Worm (Caenorhabditis elegans): ENCODE measurements around the gene mcat-1.

The mcat-1 gene

ce11 chrII:91419-91818 lies at the start of gene mcat-1:
mcat-1 (minus strand) TSS chrII:91519.
- TF ChIP-seq zip-8 (tag; optimal IDR thresholded peaks at IDR 0.05) (peak; percentile 1), blmp-1 (tag; optimal IDR thresholded peaks at IDR 0.05) (no peak), mls-2 (tag; optimal IDR thresholded peaks at IDR 0.05) (no peak), elt-3 (tag; optimal IDR thresholded peaks at IDR 0.05) (no peak), mab-5 (tag; optimal IDR thresholded peaks at IDR 0.05) (no peak), flh-1 (GFP tag; optimal IDR thresholded peaks at IDR 0.05) (no peak), lin-32 (GFP tag; optimal IDR thresholded peaks at IDR 0.05) (no peak), nhr-12 (tag; optimal IDR thresholded peaks at IDR 0.05) (no peak)

DNA sequence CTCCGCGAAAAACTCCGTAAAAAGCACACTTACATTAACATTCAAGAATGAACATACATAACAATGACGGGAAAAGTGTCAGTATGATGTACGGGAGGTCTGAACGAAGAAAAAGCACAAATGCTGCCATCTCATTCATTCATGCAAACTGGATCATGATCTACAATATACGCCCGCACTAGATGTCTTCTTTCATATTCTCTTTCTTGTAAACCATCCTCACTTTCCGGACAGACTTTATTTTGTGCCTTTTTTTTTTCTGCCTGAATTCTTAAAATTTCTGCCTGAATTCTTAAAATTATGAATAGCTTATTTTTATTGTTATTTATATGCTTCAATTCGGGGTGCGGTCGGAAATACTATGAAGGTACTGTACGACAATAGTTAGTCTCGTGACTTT lies 43.8 kb upstream of the mcat-1 start, which contains the start of gene K10B4.1:
TSS of gene K10B4.1 (plus strand) at position 301 of the 400 bp plus-strand sequence.
- TF ChIP-seq pha-4 (tag; optimal IDR thresholded peaks at IDR 0.05) (no peak), nhr-2 (tag; optimal IDR thresholded peaks at IDR 0.05) (no peak), flh-1 (GFP tag; optimal IDR thresholded peaks at IDR 0.05) (no peak), hlh-1 (tag; optimal IDR thresholded peaks at IDR 0.05) (no peak), ztf-11 (tag; optimal IDR thresholded peaks at IDR 0.05) (no peak), ceh-39 (tag; optimal IDR thresholded peaks at IDR 0.05) (no peak), elt-3 (tag; optimal IDR thresholded peaks at IDR 0.05) (no peak), nhr-76 (tag; optimal IDR thresholded peaks at IDR 0.05) (no peak), nhr-237 (tag; optimal IDR thresholded peaks at IDR 0.05) (no peak)

DNA sequence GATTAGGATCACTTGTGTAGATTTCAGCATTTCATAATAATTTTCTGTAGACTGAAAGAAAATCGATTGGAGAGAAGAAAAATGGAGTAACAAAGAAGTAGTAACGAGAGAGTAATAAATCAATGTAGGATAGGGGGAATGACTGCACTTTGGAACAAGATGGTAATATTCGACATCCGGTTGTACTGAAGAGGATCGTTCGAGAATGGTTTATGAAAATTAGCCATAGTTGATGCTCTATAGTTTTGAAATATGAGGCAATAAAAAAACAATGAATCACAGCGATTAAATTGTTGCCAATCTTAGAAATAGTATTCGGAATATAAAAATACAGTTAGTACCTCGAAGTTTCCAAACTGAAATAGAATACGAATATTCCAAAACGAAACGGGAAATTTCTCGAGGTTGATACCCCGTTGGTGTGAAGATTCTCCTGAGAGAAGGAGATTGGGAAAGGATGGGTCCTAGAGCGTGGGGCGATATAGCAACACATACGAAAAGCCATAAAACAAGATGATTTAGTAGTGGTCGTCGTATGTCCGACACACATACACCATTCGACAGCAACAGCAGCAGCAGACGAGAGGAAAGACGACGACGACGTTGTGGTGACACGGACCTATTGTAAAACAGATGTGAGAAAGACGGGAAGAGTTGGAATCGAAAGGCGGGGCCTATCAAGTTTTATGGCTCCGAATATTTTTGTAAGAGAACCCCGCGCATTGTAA lies 42.4 kb upstream of the mcat-1 start, which contains the start of gene cwn-1:
TSS of gene cwn-1 (minus strand) at position 51 of the 728 bp plus-strand sequence.
- peak; percentile 29 for TF ChIP-seq hlh-1 (tag; optimal IDR thresholded peaks at IDR 0.05)
- no peak for TF ChIP-seq lsy-2 (tag; optimal IDR thresholded peaks at IDR 0.05)
- peak; percentile 88 for TF ChIP-seq unc-62 (GFP tag; optimal IDR thresholded peaks at IDR 0.05)
- TF ChIP-seq mab-5 (tag; optimal IDR thresholded peaks at IDR 0.05) = peak; percentile 83

DNA sequence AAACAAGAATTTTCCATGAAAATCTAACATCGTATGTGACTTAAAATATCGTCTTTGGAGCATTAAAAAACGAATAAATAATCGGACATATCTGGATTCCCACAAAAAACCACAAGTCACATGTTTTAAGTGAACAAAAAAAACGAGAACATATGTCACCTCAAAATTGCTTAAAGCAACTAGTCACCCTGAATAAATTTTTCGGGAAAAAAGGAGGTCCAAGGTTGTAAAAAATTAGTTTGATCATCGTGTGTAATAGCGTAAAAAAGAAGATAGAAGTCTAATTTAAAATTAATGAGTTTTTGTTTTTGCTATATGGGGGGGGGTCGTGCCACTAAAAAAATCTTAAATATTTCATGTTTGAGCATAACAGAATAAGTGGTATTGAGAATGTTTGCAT lies 38.5 kb upstream of the mcat-1 start:
- TF ChIP-seq ceh-43 (GFP tag; optimal IDR thresholded peaks at IDR 0.05) (no peak), ztf-11 (tag; optimal IDR thresholded peaks at IDR 0.05) (no peak), lin-32 (GFP tag; optimal IDR thresholded peaks at IDR 0.05) (no peak), nhr-237 (tag; optimal IDR thresholded peaks at IDR 0.05) (no peak), ceh-39 (tag; optimal IDR thresholded peaks at IDR 0.05) (no peak), mab-5 (tag; optimal IDR thresholded peaks at IDR 0.05) (no peak), hlh-1 (tag; optimal IDR thresholded peaks at IDR 0.05) (no peak), pha-4 (tag; optimal IDR thresholded peaks at IDR 0.05) (no peak), nhr-76 (tag; optimal IDR thresholded peaks at IDR 0.05) (no peak), bed-3 (GFP tag; optimal IDR thresholded peaks at IDR 0.05) (no peak), cnd-1 (tag; optimal IDR thresholded peaks at IDR 0.05) (no peak), mls-2 (tag; optimal IDR thresholded peaks at IDR 0.05) (no peak), blmp-1 (tag; optimal IDR thresholded peaks at IDR 0.05) (no peak), M03D4.4 (tag; optimal IDR thresholded peaks at IDR 0.05) (no peak), elt-3 (tag; optimal IDR thresholded peaks at IDR 0.05) (no peak), sptf-1 (tag; optimal IDR thresholded peaks at IDR 0.05) (no peak), nhr-28 (tag; optimal IDR thresholded peaks at IDR 0.05) (no peak), ces-1 (GFP tag; optimal IDR thresholded peaks at IDR 0.05) (no peak), mep-1 (tag; optimal IDR thresholded peaks at IDR 0.05) (no peak)

- TF ChIP-seq nhr-12 (tag; optimal IDR thresholded peaks at IDR 0.05) = no peak
- no peak for TF ChIP-seq ceh-83 (GFP tag; optimal IDR thresholded peaks at IDR 0.05)
- no peak for TF ChIP-seq lsy-2 (tag; optimal IDR thresholded peaks at IDR 0.05)
- TF ChIP-seq hlh-1 (tag; optimal IDR thresholded peaks at IDR 0.05) = no peak
- no peak for TF ChIP-seq M03D4.4 (tag; optimal IDR thresholded peaks at IDR 0.05)
- no peak for TF ChIP-seq unc-120 (tag; optimal IDR thresholded peaks at IDR 0.05; ENCODE audit: poor library complexity, severe bottlenecking)
- TF ChIP-seq tbx-8 (GFP tag; optimal IDR thresholded peaks at IDR 0.05) = no peak
- TF ChIP-seq zip-8 (tag; optimal IDR thresholded peaks at IDR 0.05) = no peak
- TF ChIP-seq drap-1 (GFP tag; optimal IDR thresholded peaks at IDR 0.05) = no peak
- TF ChIP-seq sptf-1 (tag; optimal IDR thresholded peaks at IDR 0.05) = no peak
- TF ChIP-seq flh-1 (GFP tag; optimal IDR thresholded peaks at IDR 0.05) = no peak
These were observed 37.6 kb upstream of the mcat-1 start, which contains the start of gene srd-3 for ce11 chrII:128929-129328. srd-3 (minus strand) TSS chrII:129029.
